Worm (Caenorhabditis elegans) whole organism, young adult: ENCODE data around the gene chil-19.

Experiments
- B0035.1 ChIP-seq: sonication (generic microtip); optimal IDR thresholded peaks from 2 replicates; lab custom pipeline; 2016; ENCODE audit warnings: missing genetic modification characterization, mild to moderate bottlenecking, missing compliant biosample characterization, missing genotype, missing genetic modification reagents
- C06A6.2 ChIP-seq: fragments of 200-800 bp; sonication (Bioruptor generic); conservative IDR thresholded peaks from 2 replicates; pipeline ENCODE4 v1.3.6; 2022; ENCODE audit warnings: missing genetic modification characterization, missing compliant biosample characterization
- C17E4.6 ChIP-seq: fragments of 200-800 bp; sonication (Bioruptor generic); IDR thresholded peaks from 2 replicates; pipeline ENCODE4 v1.3.6; 2022; ENCODE audit warnings: missing genetic modification reagents, missing genetic modification characterization, missing compliant biosample characterization
- F37B4.10 ChIP-seq: fragments of 200-800 bp; sonication (Bioruptor generic); IDR thresholded peaks from 2 replicates; pipeline ENCODE4 v1.3.6; 2022; ENCODE audit warnings: missing genetic modification characterization, missing compliant biosample characterization
- F49E8.2 ChIP-seq: sonication (generic microtip); optimal IDR thresholded peaks from 3 replicates; lab custom pipeline; 2017; ENCODE audit warnings: missing genetic modification characterization, mild to moderate bottlenecking, missing compliant biosample characterization, antibody characterized with exemption, moderate library complexity; ENCODE audit not compliant: insufficient read depth
- F52B5.7 ChIP-seq: sonication (generic microtip); optimal IDR thresholded peaks from 2 replicates; lab custom pipeline; 2016; ENCODE audit warnings: mild to moderate bottlenecking, missing genetic modification characterization, missing compliant biosample characterization
- F57A8.1 ChIP-seq: fragments of 200-800 bp; sonication (Bioruptor generic); optimal IDR thresholded peaks from 2 replicates; lab custom pipeline; 2018; ENCODE audit warnings: mild to moderate bottlenecking, missing genetic modification characterization, moderate library complexity, missing compliant biosample characterization
- K12H6.12 ChIP-seq: fragments of 200-800 bp; sonication (Bioruptor generic); optimal IDR thresholded peaks from 2 replicates; lab custom pipeline; 2018; ENCODE audit warnings: mild to moderate bottlenecking, missing genetic modification characterization, missing compliant biosample characterization
- Y95B8A.8 ChIP-seq: fragments of 200-800 bp; sonication (Bioruptor generic); IDR thresholded peaks from 2 replicates; pipeline ENCODE4 v1.3.6; 2022; ENCODE audit warnings: missing genetic modification reagents, missing genetic modification characterization, missing compliant biosample characterization
- atf-7 ChIP-seq: sonication (generic microtip); optimal IDR thresholded peaks from 2 replicates; lab custom pipeline; 2017; ENCODE audit warnings: mild to moderate bottlenecking, missing genetic modification characterization, missing compliant biosample characterization
- attf-5 ChIP-seq: fragments of 200-800 bp; sonication (Bioruptor generic); optimal IDR thresholded peaks from 2 replicates; lab custom pipeline; 2018; ENCODE audit warnings: mild to moderate bottlenecking, missing genetic modification characterization, missing compliant biosample characterization
- bed-2 ChIP-seq: fragments of 200-800 bp; sonication (Bioruptor generic); IDR thresholded peaks from 2 replicates; pipeline ENCODE4 v1.3.6; 2022; ENCODE audit warnings: missing genetic modification reagents, missing genetic modification characterization, missing compliant biosample characterization
- cebp-1 ChIP-seq, 2 experiments: fragments of 200-800 bp in 1 of 2; sonication (Bioruptor generic) in 1 of 2; sonication (generic microtip) in 1 of 2; IDR thresholded peaks in 1 of 2; optimal IDR thresholded peaks in 1 of 2; 2 replicates each; pipeline versions ENCODE4 v1.3.6 to Lab custom; 2017 to 2022; ENCODE audit warnings: missing compliant biosample characterization in 2 of 2, missing genetic modification characterization in 2 of 2, mild to moderate bottlenecking in 1 of 2, missing genetic modification reagents in 1 of 2, moderate library complexity in 1 of 2
- ceh-27 ChIP-seq: fragments of 200-800 bp; sonication (Bioruptor generic); optimal IDR thresholded peaks from 2 replicates; lab custom pipeline; 2018; ENCODE audit warnings: mild to moderate bottlenecking, missing genetic modification characterization, moderate library complexity, missing compliant biosample characterization
- ceh-58 ChIP-seq: fragments of 200-800 bp; sonication (Bioruptor generic); IDR thresholded peaks from 2 replicates; pipeline ENCODE4 v1.3.6; 2022; ENCODE audit warnings: missing genetic modification characterization, missing compliant biosample characterization
- chd-7 ChIP-seq: sonication (generic microtip); optimal IDR thresholded peaks from 2 replicates; lab custom pipeline; 2016; ENCODE audit warnings: mild to moderate bottlenecking, missing genetic modification characterization, moderate library complexity, missing compliant biosample characterization
- dox-1 ChIP-seq: fragments of 200-800 bp; sonication (Bioruptor generic); IDR thresholded peaks from 2 replicates; pipeline ENCODE4 v1.3.6; 2022; ENCODE audit warnings: missing genetic modification reagents, missing genetic modification characterization, missing compliant biosample characterization
- dpff-1 ChIP-seq: sonication (generic microtip); optimal IDR thresholded peaks from 2 replicates; lab custom pipeline; 2017; ENCODE audit warnings: mild to moderate bottlenecking, missing genetic modification characterization, missing compliant biosample characterization
- egl-44 ChIP-seq: fragments of 200-800 bp; sonication (Bioruptor generic); IDR thresholded peaks from 2 replicates; pipeline ENCODE4 v1.3.6; 2022; ENCODE audit warnings: missing genetic modification reagents, missing genetic modification characterization, missing compliant biosample characterization
- egrh-3 ChIP-seq: fragments of 200-800 bp; sonication (Bioruptor generic); IDR thresholded peaks from 2 replicates; pipeline ENCODE4 v1.3.6; 2022; ENCODE audit warnings: missing genetic modification reagents, missing genetic modification characterization, missing compliant biosample characterization
- ets-4 ChIP-seq: fragments of 200-800 bp; sonication (Bioruptor generic); optimal IDR thresholded peaks from 2 replicates; lab custom pipeline; 2018; ENCODE audit warnings: mild to moderate bottlenecking, missing genetic modification characterization, missing compliant biosample characterization
- him-1 ChIP-seq: sonication (generic microtip); optimal IDR thresholded peaks from 2 replicates; lab custom pipeline; 2016; ENCODE audit warnings: missing genotype, missing genetic modification reagents, missing genetic modification characterization, missing compliant biosample characterization
- hlh-12 ChIP-seq: sonication (generic microtip); optimal IDR thresholded peaks from 2 replicates; lab custom pipeline; 2016; ENCODE audit warnings: missing genetic modification characterization, missing compliant biosample characterization
- hmg-1.2 ChIP-seq: fragments of 200-800 bp; sonication (Bioruptor generic); IDR thresholded peaks from 2 replicates; pipeline ENCODE4 v1.3.6; 2022; ENCODE audit warnings: missing genetic modification reagents, missing genetic modification characterization, missing compliant biosample characterization
- hmg-20 ChIP-seq: fragments of 200-800 bp; sonication (Bioruptor generic); IDR thresholded peaks from 2 replicates; pipeline ENCODE4 v1.3.6; 2022; ENCODE audit warnings: missing genetic modification reagents, missing genetic modification characterization, missing compliant biosample characterization
- hsf-1 ChIP-seq: fragments of 200-800 bp; sonication (Bioruptor generic); IDR thresholded peaks from 2 replicates; pipeline ENCODE4 v1.3.6; 2022; ENCODE audit warnings: missing genetic modification reagents, missing genetic modification characterization, missing compliant biosample characterization
- let-526 ChIP-seq: fragments of 200-800 bp; sonication (Bioruptor generic); IDR thresholded peaks from 2 replicates; pipeline ENCODE4 v1.3.6; 2022; ENCODE audit warnings: missing genetic modification reagents, missing genetic modification characterization, missing compliant biosample characterization
- let-607 ChIP-seq, 2 experiments: fragments of 200-800 bp in 1 of 2; sonication (Bioruptor generic) in 1 of 2; sonication (generic microtip) in 1 of 2; optimal IDR thresholded peaks; 2 replicates each; lab custom pipeline; 2016 to 2018; ENCODE audit warnings: mild to moderate bottlenecking in 2 of 2, missing compliant biosample characterization in 2 of 2, missing genetic modification characterization in 2 of 2, moderate library complexity in 2 of 2, missing genotype in 1 of 2
- lin-40 ChIP-seq: sonication (generic microtip); optimal IDR thresholded peaks from 2 replicates; lab custom pipeline; 2016; ENCODE audit warnings: missing genetic modification characterization, mild to moderate bottlenecking, missing compliant biosample characterization, missing genotype, missing genetic modification reagents
- lsl-1 ChIP-seq: fragments of 200-800 bp; sonication (Bioruptor generic); optimal IDR thresholded peaks from 2 replicates; lab custom pipeline; 2018; ENCODE audit warnings: mild to moderate bottlenecking, missing genetic modification characterization, moderate library complexity, missing compliant biosample characterization
- madf-10 ChIP-seq: sonication (generic microtip); optimal IDR thresholded peaks from 2 replicates; lab custom pipeline; 2016; ENCODE audit warnings: mild to moderate bottlenecking, missing genetic modification characterization, missing compliant biosample characterization
- madf-6 ChIP-seq: fragments of 200-800 bp; sonication (Bioruptor generic); IDR thresholded peaks from 2 replicates; pipeline ENCODE4 v1.3.6; 2022; ENCODE audit warnings: missing genetic modification reagents, missing genetic modification characterization, missing compliant biosample characterization
- madf-8 ChIP-seq: fragments of 200-800 bp; sonication (Bioruptor generic); conservative IDR thresholded peaks from 2 replicates; pipeline ENCODE4 v1.3.6; 2022; ENCODE audit warnings: missing genetic modification reagents, missing genetic modification characterization, missing compliant biosample characterization
- nfya-1 ChIP-seq: sonication (generic microtip); optimal IDR thresholded peaks from 2 replicates; lab custom pipeline; 2017; ENCODE audit warnings: antibody characterized with exemption, missing compliant biosample characterization, missing genetic modification characterization, borderline replicate concordance; ENCODE audit not compliant: insufficient read depth
- nfyb-1 ChIP-seq: fragments of 200-800 bp; sonication (Bioruptor generic); IDR thresholded peaks from 2 replicates; pipeline ENCODE4 v1.3.6; 2022; ENCODE audit warnings: missing genetic modification reagents, missing genetic modification characterization, missing compliant biosample characterization
- nhr-27 ChIP-seq: fragments of 200-800 bp; sonication (Bioruptor generic); optimal IDR thresholded peaks from 2 replicates; lab custom pipeline; 2018; ENCODE audit warnings: mild to moderate bottlenecking, missing genetic modification characterization, moderate library complexity, missing compliant biosample characterization
- nhr-80 ChIP-seq: sonication (generic microtip); optimal IDR thresholded peaks from 2 replicates; lab custom pipeline; 2016; ENCODE audit warnings: missing genetic modification characterization, missing compliant biosample characterization
- sdz-38 ChIP-seq: sonication (generic microtip); optimal IDR thresholded peaks from 2 replicates; lab custom pipeline; 2016; ENCODE audit warnings: missing genotype, missing genetic modification characterization, missing compliant biosample characterization
- snpc-1.1 ChIP-seq: sonication (generic microtip); optimal IDR thresholded peaks from 2 replicates; lab custom pipeline; 2017; ENCODE audit warnings: missing genetic modification characterization, mild to moderate bottlenecking, missing compliant biosample characterization, antibody characterized with exemption, moderate library complexity, missing genotype, missing genetic modification reagents; ENCODE audit not compliant: insufficient read depth
- tbp1 ChIP-seq: fragments of 200-800 bp; sonication (Bioruptor generic); optimal IDR thresholded peaks from 2 replicates; lab custom pipeline; 2018; ENCODE audit warnings: mild to moderate bottlenecking, missing genetic modification characterization, missing compliant biosample characterization
- tlf-1 ChIP-seq: fragments of 200-800 bp; sonication (Bioruptor generic); optimal IDR thresholded peaks from 2 replicates; lab custom pipeline; 2018; ENCODE audit warnings: mild to moderate bottlenecking, missing genetic modification characterization, missing compliant biosample characterization
- unc-62 ChIP-seq: fragments of 150-350 bp; optimal IDR thresholded peaks from 2 replicates; lab custom pipeline; 2014; ENCODE audit warnings: missing biosample characterization, missing genetic modification reagents, missing genetic modification characterization
- zfh-2 ChIP-seq: fragments of 200-800 bp; sonication (Bioruptor generic); conservative IDR thresholded peaks from 2 replicates; pipeline ENCODE4 v1.3.6; 2022; ENCODE audit warnings: missing genetic modification reagents, missing genetic modification characterization, missing compliant biosample characterization
- ztf-18 ChIP-seq: sonication (generic microtip); optimal IDR thresholded peaks from 2 replicates; lab custom pipeline; 2016; ENCODE audit warnings: missing genotype, mild to moderate bottlenecking, missing genetic modification characterization, missing compliant biosample characterization
- ztf-22 ChIP-seq: fragments of 200-800 bp; sonication (Bioruptor generic); optimal IDR thresholded peaks from 2 replicates; lab custom pipeline; 2018; ENCODE audit warnings: mild to moderate bottlenecking, missing genetic modification characterization, moderate library complexity, missing compliant biosample characterization

The chil-19 gene

DNA sequence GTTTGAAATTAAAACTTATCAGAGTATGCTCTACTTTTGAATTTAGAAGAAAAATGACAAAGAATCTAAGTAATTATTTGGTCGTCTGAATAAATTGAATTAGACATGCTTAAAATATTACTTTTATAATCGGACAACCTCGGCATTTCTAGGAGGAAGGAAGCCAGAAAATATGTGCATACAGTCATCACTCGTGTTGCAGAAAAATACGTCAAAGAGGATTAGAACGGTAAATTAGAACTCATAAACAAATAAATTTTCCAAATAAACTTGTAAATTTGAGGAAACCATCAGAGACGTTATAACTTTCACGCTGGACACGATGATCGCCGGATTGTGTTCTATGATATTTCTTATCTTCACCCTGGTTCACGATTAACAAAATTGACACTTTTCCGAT lies at the start of gene chil-19:
Gene chil-19 (minus strand): TSS at position 101 of the 400 bp plus-strand sequence.
- TF ChIP-seq ceh-27 (GFP tag; lab: Kevin White, UChicago) (no peak), him-1 (tag; lab: Kevin White, UChicago) (no peak), lsl-1 (no peak), ceh-58 (no peak), B0035.1 (tag; lab: Kevin White, UChicago) (no peak), dpff-1 (tag; lab: Kevin White, UChicago) (no peak), madf-8 (GFP tag; lab: Robert Waterston, UW) (no peak), madf-6 (GFP tag; lab: Robert Waterston, UW) (no peak), nfya-1 (tag; lab: Kevin White, UChicago) (no peak), egrh-3 (no peak)

DNA sequence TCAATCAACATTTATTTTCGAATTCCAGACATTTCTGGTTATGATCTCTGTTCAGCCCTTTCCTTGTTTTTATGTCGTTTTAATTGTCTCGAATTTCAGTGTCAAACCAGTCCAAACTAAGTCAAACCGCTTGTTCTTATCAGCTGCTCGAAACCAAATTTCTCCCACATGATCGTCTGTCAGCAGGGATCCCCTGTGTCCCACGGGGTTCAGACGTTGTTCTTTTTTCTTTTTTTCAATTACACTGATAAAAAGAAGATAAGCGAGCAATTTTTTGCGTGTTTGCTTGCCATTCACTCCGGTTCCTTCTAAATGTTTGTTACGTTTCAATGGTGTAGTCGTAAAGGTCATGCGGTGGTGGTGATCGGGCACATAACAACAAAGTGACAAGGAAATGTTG lies 47.8 kb upstream of the chil-19 start:
- TF ChIP-seq egl-44 (GFP tag; lab: Robert Waterston, UW), result peak; percentile 57; the same call in 1 of the 2 replicates
- peak; percentile 46 for TF ChIP-seq unc-62 (GFP tag; lab: Kevin White, UChicago)
- TF ChIP-seq C06A6.2, result 0 out of 2 replicates have a peak, but pooled peaks have one; percentile 49
- TF ChIP-seq bed-2 (GFP tag; lab: Robert Waterston, UW), result no peak
- TF ChIP-seq hsf-1 (GFP tag; lab: Robert Waterston, UW), result 0 out of 2 replicates have a peak, but pooled peaks have one; percentile 18
- TF ChIP-seq let-607 (tag; optimal IDR thresholded peaks at IDR 0.05; lab: Kevin White, UChicago), result peak in 1 of 2 experiments; percentile 32
- no peak for TF ChIP-seq Y95B8A.8
- peak; percentile 40 for TF ChIP-seq attf-5 (GFP tag; lab: Kevin White, UChicago)
- TF ChIP-seq K12H6.12 (tag; lab: Kevin White, UChicago), result no peak
- TF ChIP-seq hlh-12 (tag; lab: Kevin White, UChicago), result no peak
- TF ChIP-seq snpc-1.1 (tag; lab: Kevin White, UChicago), result no peak
- peak; percentile 69 for TF ChIP-seq ztf-22 (GFP tag; lab: Kevin White, UChicago)
- no peak for TF ChIP-seq sdz-38 (tag; lab: Kevin White, UChicago)
- no peak for TF ChIP-seq ets-4
- 0 out of 2 replicates have a peak, but pooled peaks have one; percentile 20 for TF ChIP-seq dox-1 (GFP tag; lab: Robert Waterston, UW)
- peak; percentile 90 for TF ChIP-seq nhr-80 (tag; lab: Kevin White, UChicago)
- TF ChIP-seq F49E8.2 (tag; lab: Kevin White, UChicago), result no peak
- 0 out of 2 replicates have a peak, but pooled peaks have one; percentile 7 for TF ChIP-seq nfyb-1
- peak; percentile 18 for TF ChIP-seq atf-7 (tag; lab: Kevin White, UChicago)
- peak; percentile 71 for TF ChIP-seq tlf-1 (GFP tag; lab: Kevin White, UChicago)
- no peak for TF ChIP-seq hmg-1.2
- peak; percentile 27 for TF ChIP-seq tbp1

DNA sequence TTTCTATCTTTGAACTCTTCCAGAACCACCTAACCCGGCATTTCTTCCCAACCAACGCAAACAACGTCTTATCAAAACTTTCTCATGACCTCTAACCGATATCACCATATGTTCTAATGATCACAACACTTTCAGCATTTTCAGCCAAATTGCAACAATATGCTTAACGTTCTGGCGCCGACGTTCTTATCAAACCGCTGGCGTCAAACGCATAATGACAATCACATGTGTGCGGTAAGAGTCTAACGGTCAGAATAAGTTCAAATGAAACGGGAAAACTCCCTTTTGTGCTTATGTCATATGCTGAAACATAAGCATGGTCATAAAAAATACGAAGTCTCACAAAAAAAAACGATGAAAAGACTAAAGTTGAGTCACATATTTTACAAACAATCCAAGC lies 46.7 kb upstream of the chil-19 start:
- TF ChIP-seq zfh-2, result no peak
- peak; percentile 45 for TF ChIP-seq chd-7 (tag; lab: Kevin White, UChicago)
- no peak for TF ChIP-seq F57A8.1 (GFP tag; lab: Kevin White, UChicago)
- peak; percentile 23 for TF ChIP-seq tbp1
- peak; percentile 54; the same call in 1 of the 2 replicates for TF ChIP-seq let-526 (GFP tag; lab: Robert Waterston, UW)
- TF ChIP-seq nfyb-1, result no peak
- TF ChIP-seq F52B5.7, result no peak
- no peak for TF ChIP-seq K12H6.12 (tag; lab: Kevin White, UChicago)
- TF ChIP-seq nhr-80 (tag; lab: Kevin White, UChicago), result peak; percentile 95
- peak; percentile 24 for TF ChIP-seq lin-40 (tag; lab: Kevin White, UChicago)
- TF ChIP-seq F37B4.10 (GFP tag; lab: Robert Waterston, UW), result no peak
- TF ChIP-seq hmg-20 (GFP tag; lab: Robert Waterston, UW), result 0 out of 2 replicates have a peak, but pooled peaks have one; percentile 22
- TF ChIP-seq cebp-1 (GFP tag; IDR thresholded peaks at IDR 0.05; lab: Robert Waterston, UW), result no peak
- TF ChIP-seq cebp-1 (tag; optimal IDR thresholded peaks at IDR 0.05; lab: Kevin White, UChicago), result peak; percentile 69
- TF ChIP-seq madf-8 (GFP tag; lab: Robert Waterston, UW), result no peak
- no peak for TF ChIP-seq nhr-27 (tag; lab: Kevin White, UChicago)
- TF ChIP-seq C17E4.6, result no peak
- TF ChIP-seq madf-10 (tag; lab: Kevin White, UChicago), result peak; percentile 47
- peak; percentile 59 for TF ChIP-seq ets-4
- no peak for TF ChIP-seq ztf-18 (tag; lab: Kevin White, UChicago)
